3 fruit fly cellular contexts compared by ENCODE assay signal in the genomic region with DNA sequence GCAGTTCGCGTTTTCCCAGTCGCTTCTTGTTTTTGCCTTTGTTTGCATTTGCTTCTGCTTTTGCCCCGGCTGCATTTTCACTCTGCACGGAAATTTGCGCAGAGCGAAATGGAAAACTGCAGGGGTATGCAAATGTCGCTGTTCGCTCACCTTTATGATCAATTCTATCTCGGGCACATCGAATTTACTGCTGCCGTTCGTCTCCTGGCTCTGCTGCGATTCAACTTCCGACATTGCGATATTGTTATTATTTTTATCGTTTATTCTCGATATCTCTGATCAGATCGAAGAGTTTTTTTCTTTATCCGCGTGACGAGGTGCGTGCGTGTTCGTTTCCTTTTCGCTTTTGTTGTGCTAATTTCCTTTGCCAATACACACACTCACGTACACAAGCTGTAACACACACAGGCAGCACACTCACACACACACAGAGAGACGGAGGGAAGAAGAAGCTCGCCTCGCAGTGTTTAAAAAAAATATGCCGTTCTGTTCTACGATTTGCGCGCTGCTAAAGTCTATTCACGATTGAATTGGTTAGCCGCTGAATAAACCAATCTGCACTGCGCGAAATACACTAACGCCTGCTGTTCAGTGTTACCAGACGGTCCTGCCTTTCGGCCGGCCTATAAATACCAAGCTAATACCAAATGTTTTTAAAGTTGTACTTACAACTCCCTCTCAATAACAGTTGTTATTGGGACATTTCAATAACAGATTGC.
TF ChIP-seq lines count a peak whose summit lies in the region.

Gene Clic, minus strand, starts transcription at position 533 of the 719 bp plus-strand sequence.

TF ChIP-seq in whole organism, adult, 20 proteins besides CTCF, POLR2A, EP300 and RAD21 (continued from another document):
- TF ChIP-seq CG7045 (GFP tag; optimal IDR thresholded peaks at IDR 0.05; lab: Kevin White, UChicago) (no peak), ovo (GFP tag; optimal IDR thresholded peaks at IDR 0.05; lab: Kevin White, UChicago) (peak; percentile 29), CG33017 (tag; optimal IDR thresholded peaks at IDR 0.05; lab: Kevin White, UChicago) (no peak)

TF ChIP-seq in whole organism, embryonic, 481 proteins besides CTCF, POLR2A, EP300 and RAD21 (continued from another document and continues in another):
- TF ChIP-seq slbo (GFP tag; IDR thresholded peaks at IDR 0.05; lab: Robert Waterston, UW): peak; percentile 42; the same call in 1 of the 2 replicates
- TF ChIP-seq so (GFP tag; IDR thresholded peaks at IDR 0.05; lab: Robert Waterston, UW): 0 out of 3 replicates have a peak, but pooled peaks have one; percentile 8
- TF ChIP-seq amos (GFP tag; IDR thresholded peaks at IDR 0.05; lab: Robert Waterston, UW; ENCODE audit: partially characterized antibody): peak; percentile 50; the same call in 1 of the 2 replicates
- TF ChIP-seq CG4730 (GFP tag; IDR thresholded peaks at IDR 0.05; lab: Robert Waterston, UW): no peak
- TF ChIP-seq CG12299 (tag; optimal IDR thresholded peaks at IDR 0.05; lab: Kevin White, UChicago): peak; percentile 14
- TF ChIP-seq CG1529 (GFP tag; optimal IDR thresholded peaks at IDR 0.05; lab: Kevin White, UChicago): no peak
- TF ChIP-seq CG11560 (tag; IDR thresholded peaks at IDR 0.05; lab: Robert Waterston, UW): no peak
- TF ChIP-seq CG9876 (GFP tag; optimal IDR thresholded peaks at IDR 0.05; lab: Kevin White, UChicago): peak; percentile 10
- no peak for TF ChIP-seq H2.0 (GFP tag; IDR thresholded peaks at IDR 0.05; lab: Robert Waterston, UW)
- TF ChIP-seq Xbp1 (GFP tag; optimal IDR thresholded peaks at IDR 0.05; lab: Kevin White, UChicago): no peak
- no peak for TF ChIP-seq lola (GFP tag; optimal IDR thresholded peaks at IDR 0.05; lab: Kevin White, UChicago)
- TF ChIP-seq Doc3 (GFP tag; IDR thresholded peaks at IDR 0.05; lab: Robert Waterston, UW; ENCODE audit: partially characterized antibody): no peak
- TF ChIP-seq CG16779 (GFP tag; IDR thresholded peaks at IDR 0.05; lab: Robert Waterston, UW): no peak
- no peak for TF ChIP-seq Asciz (GFP tag; optimal IDR thresholded peaks at IDR 0.05; lab: Kevin White, UChicago)
- no peak for TF ChIP-seq fd64A (GFP tag; optimal IDR thresholded peaks at IDR 0.05; lab: Kevin White, UChicago)
- TF ChIP-seq CG16815 (GFP tag; optimal IDR thresholded peaks at IDR 0.05; lab: Kevin White, UChicago): no peak
- TF ChIP-seq Bdp1 (GFP tag; optimal IDR thresholded peaks at IDR 0.05; lab: Kevin White, UChicago): no peak
- TF ChIP-seq Mes4 (GFP tag; optimal IDR thresholded peaks at IDR 0.05; lab: Kevin White, UChicago): no peak
- no peak for TF ChIP-seq Aef1 (GFP tag; IDR thresholded peaks at IDR 0.05; lab: Robert Waterston, UW)
- TF ChIP-seq CG10274 (GFP tag; optimal IDR thresholded peaks at IDR 0.05; lab: Kevin White, UChicago): no peak
- no peak for TF ChIP-seq Sox100B (GFP tag; optimal IDR thresholded peaks at IDR 0.05; lab: Kevin White, UChicago)
- TF ChIP-seq E2f2 (GFP tag; IDR thresholded peaks at IDR 0.05; lab: Robert Waterston, UW): no peak
- no peak for TF ChIP-seq Hmx (GFP tag; optimal IDR thresholded peaks at IDR 0.05; lab: Kevin White, UChicago)
- no peak for TF ChIP-seq h (optimal IDR thresholded peaks at IDR 0.05; lab: Kevin White, UChicago)
- no peak for TF ChIP-seq unpg (GFP tag; optimal IDR thresholded peaks at IDR 0.05; lab: Kevin White, UChicago)
- 0 out of 3 replicates have a peak, but pooled peaks have one; percentile 4 for TF ChIP-seq sr (GFP tag; IDR thresholded peaks at IDR 0.05; lab: Robert Waterston, UW)
- TF ChIP-seq CG10147 (GFP tag; optimal IDR thresholded peaks at IDR 0.05; lab: Kevin White, UChicago): no peak
- TF ChIP-seq da (GFP tag; optimal IDR thresholded peaks at IDR 0.05; lab: Kevin White, UChicago): no peak
- TF ChIP-seq crol (GFP tag; IDR thresholded peaks at IDR 0.05; lab: Robert Waterston, UW): peak; percentile 8; the same call in 1 of the 2 replicates
- TF ChIP-seq CG7839 (tag; optimal IDR thresholded peaks at IDR 0.05; lab: Kevin White, UChicago): no peak
- no peak for TF ChIP-seq tgo (GFP tag; IDR thresholded peaks at IDR 0.05; lab: Robert Waterston, UW)
- peak; percentile 12 for TF ChIP-seq CG10267 (tag; optimal IDR thresholded peaks at IDR 0.05; lab: Kevin White, UChicago)
- TF ChIP-seq CG42726 (GFP tag; IDR thresholded peaks at IDR 0.05; lab: Robert Waterston, UW; ENCODE audit: partially characterized antibody): peak; percentile 62; the same call in 1 of the 2 replicates
- no peak for TF ChIP-seq wor (GFP tag; IDR thresholded peaks at IDR 0.05; lab: Robert Waterston, UW)
- TF ChIP-seq crc (GFP tag; optimal IDR thresholded peaks at IDR 0.05; lab: Kevin White, UChicago): no peak
- no peak for TF ChIP-seq cato (GFP tag; optimal IDR thresholded peaks at IDR 0.05; lab: Kevin White, UChicago; ENCODE audit: borderline replicate concordance)
- TF ChIP-seq zen2 (GFP tag; IDR thresholded peaks at IDR 0.05; lab: Robert Waterston, UW; ENCODE audit: partially characterized antibody): no peak
- no peak for TF ChIP-seq bowl (GFP tag; IDR thresholded peaks at IDR 0.05; lab: Robert Waterston, UW)
- TF ChIP-seq CG34224 (GFP tag; IDR thresholded peaks at IDR 0.05; lab: Robert Waterston, UW; ENCODE audit: partially characterized antibody): no peak
- TF ChIP-seq slou (GFP tag; optimal IDR thresholded peaks at IDR 0.05; lab: Kevin White, UChicago): no peak
- TF ChIP-seq CG10959 (GFP tag; IDR thresholded peaks at IDR 0.05; lab: Robert Waterston, UW): no peak
- TF ChIP-seq pnt (GFP tag; optimal IDR thresholded peaks at IDR 0.05; lab: Kevin White, UChicago): no peak
- no peak for TF ChIP-seq run (tag; optimal IDR thresholded peaks at IDR 0.05; lab: Kevin White, UChicago)
- no peak for TF ChIP-seq CG18011 (GFP tag; optimal IDR thresholded peaks at IDR 0.05; lab: Kevin White, UChicago)
- no peak for TF ChIP-seq tup (GFP tag; optimal IDR thresholded peaks at IDR 0.05; lab: Kevin White, UChicago)
- TF ChIP-seq peb (GFP tag; IDR thresholded peaks at IDR 0.05; lab: Robert Waterston, UW): no peak
- peak; percentile 37 for TF ChIP-seq HmgD (GFP tag; optimal IDR thresholded peaks at IDR 0.05; lab: Kevin White, UChicago)
- TF ChIP-seq Fer3 (tag; optimal IDR thresholded peaks at IDR 0.05; lab: Kevin White, UChicago): peak; percentile 16
- peak; percentile 4 for TF ChIP-seq Deaf1 (tag; optimal IDR thresholded peaks at IDR 0.05; lab: Kevin White, UChicago)
- no peak for TF ChIP-seq Sry-β (GFP tag; optimal IDR thresholded peaks at IDR 0.05; lab: Kevin White, UChicago)
- no peak for TF ChIP-seq Six4 (GFP tag; optimal IDR thresholded peaks at IDR 0.05; lab: Kevin White, UChicago)
- TF ChIP-seq MTF-1 (GFP tag; optimal IDR thresholded peaks at IDR 0.05; lab: Kevin White, UChicago; ENCODE audit: borderline replicate concordance): no peak
- TF ChIP-seq CG11247 (GFP tag; IDR thresholded peaks at IDR 0.05; lab: Robert Waterston, UW): peak; percentile 9; the same call in 1 of the 2 replicates
- TF ChIP-seq Rfx (GFP tag; IDR thresholded peaks at IDR 0.05; lab: Robert Waterston, UW): peak; percentile 36; the same call in 1 of the 2 replicates
- no peak for TF ChIP-seq CG1603 (tag; optimal IDR thresholded peaks at IDR 0.05; lab: Kevin White, UChicago)
- no peak for TF ChIP-seq Rx (GFP tag; IDR thresholded peaks at IDR 0.05; lab: Robert Waterston, UW)
- TF ChIP-seq CG15011 (GFP tag; optimal IDR thresholded peaks at IDR 0.05; lab: Kevin White, UChicago): no peak
- no peak for TF ChIP-seq sens-2 (GFP tag; IDR thresholded peaks at IDR 0.05; lab: Robert Waterston, UW)
- no peak for TF ChIP-seq CG9817 (tag; optimal IDR thresholded peaks at IDR 0.05; lab: Kevin White, UChicago)
- no peak for TF ChIP-seq CG2202 (tag; optimal IDR thresholded peaks at IDR 0.05; lab: Kevin White, UChicago)

TF ChIP-seq in whole organism, prepupa, 60 proteins besides CTCF, POLR2A, EP300 and RAD21 (continued from another document):
- TF ChIP-seq CG34406 (GFP tag; optimal IDR thresholded peaks at IDR 0.05; lab: Kevin White, UChicago) (no peak), pdm3 (GFP tag; optimal IDR thresholded peaks at IDR 0.05; lab: Kevin White, UChicago) (no peak), vri (GFP tag; optimal IDR thresholded peaks at IDR 0.05; lab: Kevin White, UChicago) (peak; percentile 58), CG8632 (GFP tag; optimal IDR thresholded peaks at IDR 0.05; lab: Kevin White, UChicago) (no peak), Hr38 (GFP tag; optimal IDR thresholded peaks at IDR 0.05; lab: Kevin White, UChicago) (no peak), Met (GFP tag; optimal IDR thresholded peaks at IDR 0.05; lab: Kevin White, UChicago) (no peak), CG1621 (tag; optimal IDR thresholded peaks at IDR 0.05; lab: Kevin White, UChicago) (peak; percentile 43), CG32006 (GFP tag; optimal IDR thresholded peaks at IDR 0.05; lab: Kevin White, UChicago) (no peak), CG6854 (GFP tag; optimal IDR thresholded peaks at IDR 0.05; lab: Kevin White, UChicago) (peak; percentile 73), CG15336 (GFP tag; IDR thresholded peaks at IDR 0.05; lab: Robert Waterston, UW) (no peak), Ets96B (tag; optimal IDR thresholded peaks at IDR 0.05; lab: Kevin White, UChicago) (no peak), CG11294 (GFP tag; IDR thresholded peaks at IDR 0.05; lab: Robert Waterston, UW) (no peak; the same call in 1 of the 2 replicates), salr (GFP tag; optimal IDR thresholded peaks at IDR 0.05; lab: Kevin White, UChicago) (no peak), ss (GFP tag; optimal IDR thresholded peaks at IDR 0.05; lab: Kevin White, UChicago) (peak in 1 of 2 experiments; percentile 65), Ets21C (GFP tag; optimal IDR thresholded peaks at IDR 0.05; lab: Kevin White, UChicago) (no peak), esn (GFP tag; optimal IDR thresholded peaks at IDR 0.05; lab: Kevin White, UChicago) (peak; percentile 39), CG6163 (GFP tag; IDR thresholded peaks at IDR 0.05; lab: Robert Waterston, UW) (peak; percentile 29; the same call in 1 of the 3 replicates), CG3919 (GFP tag; optimal IDR thresholded peaks at IDR 0.05; lab: Kevin White, UChicago) (no peak), Sox102F (GFP tag; optimal IDR thresholded peaks at IDR 0.05; lab: Kevin White, UChicago) (no peak), CG6808 (GFP tag; optimal IDR thresholded peaks at IDR 0.05; lab: Kevin White, UChicago) (no peak), CG10631 (GFP tag; optimal IDR thresholded peaks at IDR 0.05; lab: Kevin White, UChicago) (no peak), Eip93F (GFP tag; optimal IDR thresholded peaks at IDR 0.05; lab: Kevin White, UChicago) (no peak), Hr39 (GFP tag; optimal IDR thresholded peaks at IDR 0.05; lab: Kevin White, UChicago) (no peak), dac (GFP tag; optimal IDR thresholded peaks at IDR 0.05; lab: Kevin White, UChicago) (no peak), achi (GFP tag; optimal IDR thresholded peaks at IDR 0.05; lab: Kevin White, UChicago) (no peak), CG10669 (GFP tag; optimal IDR thresholded peaks at IDR 0.05; lab: Kevin White, UChicago) (no peak), CG7368 (GFP tag; optimal IDR thresholded peaks at IDR 0.05; lab: Kevin White, UChicago) (no peak), CG3032 (tag; optimal IDR thresholded peaks at IDR 0.05; lab: Kevin White, UChicago) (no peak), CG4318 (GFP tag; optimal IDR thresholded peaks at IDR 0.05; lab: Kevin White, UChicago) (no peak), eg (GFP tag; IDR thresholded peaks at IDR 0.05; lab: Robert Waterston, UW) (peak; percentile 58; the same call in 1 of the 3 replicates), fd59A (GFP tag; optimal IDR thresholded peaks at IDR 0.05; lab: Kevin White, UChicago) (no peak), CG8119 (GFP tag; IDR thresholded peaks at IDR 0.05; lab: Robert Waterston, UW) (0 out of 3 replicates have a peak, but pooled peaks have one; percentile 13), Eip75B (GFP tag; optimal IDR thresholded peaks at IDR 0.05; lab: Kevin White, UChicago) (no peak), Smox (GFP tag; optimal IDR thresholded peaks at IDR 0.05; lab: Kevin White, UChicago) (no peak), Eip78C (GFP tag; lab: Kevin White, UChicago) (peak; percentile 66), Sox14 (GFP tag; optimal IDR thresholded peaks at IDR 0.05; lab: Kevin White, UChicago) (peak; percentile 45), topi (GFP tag; optimal IDR thresholded peaks at IDR 0.05; lab: Kevin White, UChicago) (no peak)
